Fruit fly (Drosophila melanogaster) S2 (cell line): ENCODE measurements around the gene CG3448.

Source experiments
- CG8478 ChIP-seq: fragments of >200 bp; optimal IDR thresholded peaks from 2 replicates; lab custom pipeline; 2018
- CTCF ChIP-seq, 2 experiments: fragments of >200 bp; optimal IDR thresholded peaks; 2 replicates each; lab custom pipeline; 2018

DNA sequence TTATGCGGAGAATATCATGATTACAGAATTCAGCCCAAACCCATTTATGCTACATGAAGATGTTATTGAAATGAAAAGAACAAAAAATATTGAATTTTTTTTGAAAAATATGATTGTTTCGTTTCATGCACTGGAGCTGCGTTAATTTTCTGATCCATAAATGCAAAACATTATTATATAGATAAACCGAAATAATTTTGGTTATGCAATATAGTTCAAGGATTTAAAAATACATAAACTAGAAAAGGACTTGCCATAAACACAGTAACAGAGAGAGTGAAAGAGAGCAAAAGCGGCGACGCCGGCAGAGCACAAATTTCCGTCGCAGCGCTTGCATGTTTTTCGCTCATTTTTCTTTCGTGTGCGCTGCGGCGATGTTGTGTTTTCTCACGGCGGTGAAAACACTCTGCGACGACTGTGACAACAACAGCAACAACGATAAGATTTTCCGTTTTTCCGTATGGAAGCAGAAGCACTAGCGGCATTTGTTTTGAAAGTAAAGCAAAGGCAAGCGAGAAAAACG is 10.9 kb upstream of the CG3448 start:
- no peak for TF ChIP-seq CTCF (optimal IDR thresholded peaks at IDR 0.05; lab: Kevin White, UChicago)
- no peak for TF ChIP-seq CG8478 (lab: Kevin White, UChicago)
